Worm (Caenorhabditis elegans) whole organism, young adult: ENCODE data around the gene mes-1.

Experiments
- B0019.2 ChIP-seq: fragments of 200-800 bp; sonication (Bioruptor generic); conservative IDR thresholded peaks from 2 replicates; pipeline ENCODE4 v1.3.6; 2022; ENCODE audit warnings: missing genetic modification reagents, missing genetic modification characterization, missing compliant biosample characterization
- B0261.1 ChIP-seq: sonication (generic microtip); optimal IDR thresholded peaks from 2 replicates; lab custom pipeline; 2016; ENCODE audit warnings: mild to moderate bottlenecking, missing genetic modification characterization, moderate library complexity, missing compliant biosample characterization
- B0336.3 ChIP-seq: fragments of 200-800 bp; sonication (Bioruptor generic); IDR thresholded peaks from 2 replicates; pipeline ENCODE4 v1.3.6; 2022; ENCODE audit warnings: missing genetic modification characterization, missing compliant biosample characterization
- D2030.7 ChIP-seq: fragments of 200-800 bp; sonication (Bioruptor generic); IDR thresholded peaks from 2 replicates; pipeline ENCODE4 v1.3.6; 2022; ENCODE audit warnings: missing genetic modification reagents, missing genetic modification characterization, missing compliant biosample characterization
- F23B12.7 ChIP-seq: sonication (generic microtip); optimal IDR thresholded peaks from 2 replicates; lab custom pipeline; 2017; ENCODE audit warnings: missing genetic modification characterization, mild to moderate bottlenecking, missing compliant biosample characterization, antibody characterized with exemption, moderate library complexity; ENCODE audit not compliant: insufficient read depth
- F33H1.4 ChIP-seq: fragments of 200-800 bp; sonication (Bioruptor generic); IDR thresholded peaks from 2 replicates; pipeline ENCODE4 v1.3.6; 2022; ENCODE audit warnings: missing genetic modification reagents, missing genetic modification characterization, missing compliant biosample characterization
- F37B4.10 ChIP-seq: fragments of 200-800 bp; sonication (Bioruptor generic); IDR thresholded peaks from 2 replicates; pipeline ENCODE4 v1.3.6; 2022; ENCODE audit warnings: missing genetic modification characterization, missing compliant biosample characterization
- F52B5.7 ChIP-seq: sonication (generic microtip); optimal IDR thresholded peaks from 2 replicates; lab custom pipeline; 2016; ENCODE audit warnings: mild to moderate bottlenecking, missing genetic modification characterization, missing compliant biosample characterization
- F55B11.4 ChIP-seq: sonication (generic microtip); optimal IDR thresholded peaks from 2 replicates; lab custom pipeline; 2016; ENCODE audit warnings: missing compliant biosample characterization, missing genetic modification characterization, borderline replicate concordance; ENCODE audit not compliant: insufficient read depth
- Y79H2A.3 ChIP-seq: fragments of 200-800 bp; sonication (Bioruptor generic); conservative IDR thresholded peaks from 2 replicates; pipeline ENCODE4 v1.3.6; 2022; ENCODE audit warnings: missing genetic modification reagents, missing genetic modification characterization, missing compliant biosample characterization
- akir-1 ChIP-seq: fragments of 200-800 bp; sonication (Bioruptor generic); optimal IDR thresholded peaks from 2 replicates; lab custom pipeline; 2018; ENCODE audit warnings: mild to moderate bottlenecking, missing genetic modification characterization, moderate library complexity, missing compliant biosample characterization
- aptf-3 ChIP-seq: fragments of 200-800 bp; sonication (Bioruptor generic); IDR thresholded peaks from 2 replicates; pipeline ENCODE4 v1.3.6; 2022; ENCODE audit warnings: missing genetic modification characterization, missing compliant biosample characterization
- atf-7 ChIP-seq: sonication (generic microtip); optimal IDR thresholded peaks from 2 replicates; lab custom pipeline; 2017; ENCODE audit warnings: mild to moderate bottlenecking, missing genetic modification characterization, missing compliant biosample characterization
- athp-1 ChIP-seq: sonication (generic microtip); optimal IDR thresholded peaks from 2 replicates; lab custom pipeline; 2017; ENCODE audit warnings: mild to moderate bottlenecking, missing genetic modification characterization, missing compliant biosample characterization
- attf-3 ChIP-seq: fragments of 200-800 bp; sonication (Bioruptor generic); conservative IDR thresholded peaks from 2 replicates; pipeline ENCODE4 v1.3.6; 2022; ENCODE audit warnings: missing genetic modification reagents, missing genetic modification characterization, missing compliant biosample characterization
- ceh-100 ChIP-seq: fragments of 200-800 bp; sonication (Bioruptor generic); IDR thresholded peaks from 2 replicates; pipeline ENCODE4 v1.3.6; 2022; ENCODE audit warnings: missing genetic modification reagents, missing genetic modification characterization, missing compliant biosample characterization
- ceh-91 ChIP-seq: fragments of 200-800 bp; sonication (Bioruptor generic); IDR thresholded peaks from 2 replicates; pipeline ENCODE4 v1.3.6; 2022; ENCODE audit warnings: missing genetic modification reagents, missing genetic modification characterization, missing compliant biosample characterization
- dpl-1 ChIP-seq: fragments of 150-350 bp; optimal IDR thresholded peaks from 2 replicates; lab custom pipeline; 2014; ENCODE audit warnings: missing biosample characterization, missing genetic modification reagents, missing genetic modification characterization
- egl-18 ChIP-seq: fragments of 200-800 bp; sonication (Bioruptor generic); IDR thresholded peaks from 2 replicates; pipeline ENCODE4 v1.3.6; 2022; ENCODE audit warnings: missing genetic modification reagents, missing genetic modification characterization, missing compliant biosample characterization
- egl-44 ChIP-seq: fragments of 200-800 bp; sonication (Bioruptor generic); IDR thresholded peaks from 2 replicates; pipeline ENCODE4 v1.3.6; 2022; ENCODE audit warnings: missing genetic modification reagents, missing genetic modification characterization, missing compliant biosample characterization
- ekl-4 ChIP-seq: fragments of 200-800 bp; sonication (Bioruptor generic); IDR thresholded peaks from 2 replicates; pipeline ENCODE4 v1.3.6; 2022; ENCODE audit warnings: missing genetic modification reagents, missing genetic modification characterization, missing compliant biosample characterization
- hlh-12 ChIP-seq: sonication (generic microtip); optimal IDR thresholded peaks from 2 replicates; lab custom pipeline; 2016; ENCODE audit warnings: missing genetic modification characterization, missing compliant biosample characterization
- lag-1 ChIP-seq: fragments of 200-800 bp; sonication (Bioruptor generic); IDR thresholded peaks from 2 replicates; pipeline ENCODE4 v1.3.6; 2022; ENCODE audit warnings: missing genetic modification reagents, missing genetic modification characterization, missing compliant biosample characterization
- lin-40 ChIP-seq: sonication (generic microtip); optimal IDR thresholded peaks from 2 replicates; lab custom pipeline; 2016; ENCODE audit warnings: missing genetic modification characterization, mild to moderate bottlenecking, missing compliant biosample characterization, missing genotype, missing genetic modification reagents
- madf-10 ChIP-seq: sonication (generic microtip); optimal IDR thresholded peaks from 2 replicates; lab custom pipeline; 2016; ENCODE audit warnings: mild to moderate bottlenecking, missing genetic modification characterization, missing compliant biosample characterization
- madf-8 ChIP-seq: fragments of 200-800 bp; sonication (Bioruptor generic); conservative IDR thresholded peaks from 2 replicates; pipeline ENCODE4 v1.3.6; 2022; ENCODE audit warnings: missing genetic modification reagents, missing genetic modification characterization, missing compliant biosample characterization
- mcd-1 ChIP-seq: fragments of 200-800 bp; sonication (Bioruptor generic); IDR thresholded peaks from 2 replicates; pipeline ENCODE4 v1.3.6; 2022; ENCODE audit warnings: missing genetic modification reagents, missing genetic modification characterization, missing compliant biosample characterization
- nfya-1 ChIP-seq: sonication (generic microtip); optimal IDR thresholded peaks from 2 replicates; lab custom pipeline; 2017; ENCODE audit warnings: antibody characterized with exemption, missing compliant biosample characterization, missing genetic modification characterization, borderline replicate concordance; ENCODE audit not compliant: insufficient read depth
- nhr-179 ChIP-seq: sonication (generic microtip); optimal IDR thresholded peaks from 2 replicates; lab custom pipeline; 2016; ENCODE audit warnings: mild to moderate bottlenecking, missing genetic modification characterization, missing compliant biosample characterization
- pha-4 ChIP-seq: fragments of 150-350 bp; sonication (generic microtip); optimal IDR thresholded peaks from 2 replicates; lab custom pipeline; 2014; ENCODE audit warnings: missing biosample characterization, missing genetic modification reagents, missing genetic modification characterization
- rcor-1 ChIP-seq: fragments of 200-800 bp; sonication (Bioruptor generic); IDR thresholded peaks from 2 replicates; pipeline ENCODE4 v1.3.6; 2022; ENCODE audit warnings: missing genetic modification reagents, missing genetic modification characterization, missing compliant biosample characterization
- sea-2 ChIP-seq: fragments of 200-800 bp; sonication (Bioruptor generic); IDR thresholded peaks from 2 replicates; pipeline ENCODE4 v1.3.6; 2022; ENCODE audit warnings: missing genetic modification characterization, missing compliant biosample characterization
- tbp1 ChIP-seq: fragments of 200-800 bp; sonication (Bioruptor generic); optimal IDR thresholded peaks from 2 replicates; lab custom pipeline; 2018; ENCODE audit warnings: mild to moderate bottlenecking, missing genetic modification characterization, missing compliant biosample characterization
- tbx-9 ChIP-seq: sonication (generic microtip); optimal IDR thresholded peaks from 2 replicates; lab custom pipeline; 2016; ENCODE audit warnings: borderline replicate concordance, missing genetic modification characterization, inconsistent platforms, missing compliant biosample characterization
- unc-130 ChIP-seq: sonication (generic microtip); optimal IDR thresholded peaks from 2 replicates; lab custom pipeline; 2016; ENCODE audit warnings: missing genetic modification reagents, missing genetic modification characterization, missing compliant biosample characterization
- xnd-1 ChIP-seq: sonication (generic microtip); optimal IDR thresholded peaks from 2 replicates; lab custom pipeline; 2016; ENCODE audit warnings: missing genotype, missing genetic modification reagents, missing genetic modification characterization, missing compliant biosample characterization
- ztf-18 ChIP-seq: sonication (generic microtip); optimal IDR thresholded peaks from 2 replicates; lab custom pipeline; 2016; ENCODE audit warnings: missing genotype, mild to moderate bottlenecking, missing genetic modification characterization, missing compliant biosample characterization
- ztf-22 ChIP-seq: fragments of 200-800 bp; sonication (Bioruptor generic); optimal IDR thresholded peaks from 2 replicates; lab custom pipeline; 2018; ENCODE audit warnings: mild to moderate bottlenecking, missing genetic modification characterization, moderate library complexity, missing compliant biosample characterization
- ztf-25 ChIP-seq: fragments of 200-800 bp; sonication (Bioruptor generic); IDR thresholded peaks from 2 replicates; pipeline ENCODE4 v1.3.6; 2022; ENCODE audit warnings: missing genetic modification reagents, missing genetic modification characterization, missing compliant biosample characterization
- ztf-28 ChIP-seq: fragments of 200-800 bp; sonication (Bioruptor generic); IDR thresholded peaks from 2 replicates; pipeline ENCODE4 v1.3.6; 2022; ENCODE audit warnings: missing genetic modification reagents, missing genetic modification characterization, missing compliant biosample characterization
- ztf-3 ChIP-seq: fragments of 200-800 bp; sonication (Bioruptor generic); optimal IDR thresholded peaks from 2 replicates; lab custom pipeline; 2018; ENCODE audit warnings: mild to moderate bottlenecking, missing genetic modification characterization, missing compliant biosample characterization

Gene mes-1

DNA sequence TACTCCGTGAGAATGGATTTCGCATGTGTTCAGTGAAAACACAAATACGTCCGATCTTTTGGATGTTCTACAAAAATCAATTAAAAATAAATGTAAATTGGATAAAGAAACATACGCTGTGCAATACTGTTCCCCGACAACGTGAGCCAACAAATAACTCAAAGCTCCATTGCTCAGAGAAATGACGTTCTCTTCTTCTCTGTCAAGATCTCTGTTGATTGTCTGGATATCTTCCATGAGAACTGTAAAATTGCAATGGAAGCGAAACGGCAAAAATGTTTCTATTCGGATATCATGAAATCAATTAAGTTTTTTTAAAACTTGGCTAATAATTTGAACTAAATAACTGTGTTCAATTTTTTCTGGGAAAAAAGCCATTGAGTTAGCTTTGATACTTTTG lies 39.4 kb downstream of the mes-1 start:
- TF ChIP-seq F23B12.7 (tag; lab: Kevin White, UChicago) = no peak
- no peak for TF ChIP-seq xnd-1 (tag; lab: Kevin White, UChicago)
- TF ChIP-seq atf-7 (tag; lab: Kevin White, UChicago) = no peak
- no peak for TF ChIP-seq unc-130 (GFP tag; lab: Kevin White, UChicago)
- no peak for TF ChIP-seq dpl-1 (GFP tag; lab: Kevin White, UChicago)
- TF ChIP-seq tbp1 (GFP tag; lab: Kevin White, UChicago) = no peak
- no peak for TF ChIP-seq B0019.2 (GFP tag; lab: Robert Waterston, UW)
- no peak for TF ChIP-seq nfya-1
- TF ChIP-seq ztf-28 = no peak
- TF ChIP-seq, all 124 proteins: peak for 0

DNA sequence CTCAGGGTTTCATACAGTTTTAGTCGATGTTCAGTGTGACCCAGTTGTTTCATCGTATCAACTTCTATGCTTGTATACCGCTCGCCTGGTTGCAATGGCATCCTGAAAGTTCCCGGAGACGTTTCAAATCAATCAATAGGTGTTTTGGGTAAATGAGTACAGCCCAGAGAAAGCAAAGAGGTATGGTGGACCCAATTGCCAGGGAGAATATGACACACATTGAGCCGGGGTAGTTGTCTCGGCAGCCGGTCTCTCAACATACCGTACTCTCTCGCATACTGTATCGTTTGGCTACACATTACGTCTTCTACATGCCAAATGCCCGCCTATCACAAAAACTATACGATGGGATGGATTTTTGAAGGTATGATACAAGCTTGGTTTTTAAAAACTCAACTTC lies 40.8 kb downstream of the mes-1 start, which contains the start of gene Y62H9A.9:
Y62H9A.9 (minus strand) TSS at position 101 of the 400 bp plus-strand sequence.
- TF ChIP-seq athp-1 (tag; lab: Kevin White, UChicago) (no peak), B0336.3 (GFP tag; lab: Robert Waterston, UW) (no peak), ztf-25 (GFP tag; lab: Robert Waterston, UW) (no peak), hlh-12 (tag; lab: Kevin White, UChicago) (no peak), attf-3 (no peak), ztf-18 (tag; lab: Kevin White, UChicago) (no peak), B0261.1 (no peak)

- TF ChIP-seq mcd-1 (GFP tag; lab: Robert Waterston, UW) = no peak
- no peak for TF ChIP-seq lin-40 (tag; lab: Kevin White, UChicago)
- no peak for TF ChIP-seq F37B4.10 (GFP tag; lab: Robert Waterston, UW)
- TF ChIP-seq aptf-3 = no peak
- TF ChIP-seq Y79H2A.3 (GFP tag; lab: Robert Waterston, UW) = no peak
- no peak for TF ChIP-seq B0261.1
- TF ChIP-seq sea-2 = no peak
- no peak for TF ChIP-seq ceh-91 (GFP tag; lab: Robert Waterston, UW)
- no peak for TF ChIP-seq rcor-1 (GFP tag; lab: Robert Waterston, UW)
- no peak for TF ChIP-seq egl-44 (GFP tag; lab: Robert Waterston, UW)
- TF ChIP-seq ekl-4 = no peak
- TF ChIP-seq F52B5.7 = no peak
- TF ChIP-seq ztf-3 (GFP tag; lab: Kevin White, UChicago) = no peak
- TF ChIP-seq tbx-9 (tag; lab: Kevin White, UChicago) = no peak
- TF ChIP-seq F33H1.4 (GFP tag; lab: Robert Waterston, UW) = no peak
- no peak for TF ChIP-seq nhr-179 (tag; lab: Kevin White, UChicago)
Measured at ce11 chrX:11899031-11899430, 41.8 kb downstream of the mes-1 start.

DNA sequence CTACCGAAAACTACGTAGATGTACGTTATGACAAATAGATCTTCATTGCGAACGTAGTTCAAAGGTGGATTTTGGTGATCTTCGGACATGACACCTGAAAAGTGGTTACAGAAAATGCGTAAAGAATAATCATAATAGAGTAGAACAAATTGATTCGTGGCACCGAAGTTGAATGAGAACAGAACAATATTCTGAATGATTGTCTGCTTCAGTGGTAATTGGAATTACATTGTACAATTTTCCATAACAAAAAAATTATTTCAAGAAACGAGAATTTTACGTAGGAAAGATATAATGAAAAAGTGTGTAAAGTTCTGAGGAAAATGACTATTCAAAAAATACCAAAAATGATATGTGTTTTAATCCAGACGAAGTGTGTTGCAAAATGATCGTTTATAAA lies 45.4 kb downstream of the mes-1 start, which contains the start of gene Y62H9A.10:
Y62H9A.10 (minus strand) TSS at position 101 of the 400 bp plus-strand sequence.
- no peak for TF ChIP-seq F55B11.4
- no peak for TF ChIP-seq ceh-100 (GFP tag; lab: Robert Waterston, UW)
- TF ChIP-seq egl-18 (GFP tag; lab: Robert Waterston, UW) = no peak
- TF ChIP-seq tbp1 (GFP tag; lab: Kevin White, UChicago) = no peak
- TF ChIP-seq athp-1 (tag; lab: Kevin White, UChicago) = no peak
- no peak for TF ChIP-seq madf-8 (GFP tag; lab: Robert Waterston, UW)
- TF ChIP-seq D2030.7 (GFP tag; lab: Robert Waterston, UW) = no peak
- no peak for TF ChIP-seq sea-2
- no peak for TF ChIP-seq lag-1
- no peak for TF ChIP-seq ztf-22 (GFP tag; lab: Kevin White, UChicago)
- TF ChIP-seq akir-1 (GFP tag; lab: Kevin White, UChicago) = no peak
- TF ChIP-seq pha-4 (tag; lab: Kevin White, UChicago) = no peak
- TF ChIP-seq madf-10 (tag; lab: Kevin White, UChicago) = no peak
